Worm (Caenorhabditis elegans): Measurements from ENCODE around the gene nhr-212.

The nhr-212 gene

ce11 chrV:532046-532445 lies 47.4 kb downstream of the nhr-212 start, which contains the start of gene nhr-58 (continued):
- TF ChIP-seq elt-3 (tag; optimal IDR thresholded peaks at IDR 0.05) = peak in 2 of 6 experiments; percentile 18 to 29
- TF ChIP-seq mdl-1 (tag; optimal IDR thresholded peaks at IDR 0.05) = peak in 1 of 2 experiments; percentile 71
- peak; percentile 64 for TF ChIP-seq mep-1 (tag; optimal IDR thresholded peaks at IDR 0.05)
- peak; percentile 64 for TF ChIP-seq nhr-77 (tag; optimal IDR thresholded peaks at IDR 0.05)
- TF ChIP-seq lin-14 (GFP tag; optimal IDR thresholded peaks at IDR 0.05) = peak; percentile 99
- TF ChIP-seq efl-1 (optimal IDR thresholded peaks at IDR 0.05) = peak; percentile 26 to 27
- no peak for TF ChIP-seq efl-1 (GFP tag; optimal IDR thresholded peaks at IDR 0.05 in 1 of 2)
- peak; percentile 23 for TF ChIP-seq tbx-2 (tag; optimal IDR thresholded peaks at IDR 0.05)
- peak; percentile 59 for TF ChIP-seq nhr-11 (tag; optimal IDR thresholded peaks at IDR 0.05)
- TF ChIP-seq sox-4 (tag; optimal IDR thresholded peaks at IDR 0.05) = no peak
- TF ChIP-seq ztf-4 (tag; optimal IDR thresholded peaks at IDR 0.05) = peak; percentile 27
- TF ChIP-seq rnt-1 (tag; optimal IDR thresholded peaks at IDR 0.05) = peak; percentile 45
- TF ChIP-seq nhr-20 (tag; optimal IDR thresholded peaks at IDR 0.05) = peak; percentile 77

- TF ChIP-seq unc-98 (GFP tag; IDR thresholded peaks at IDR 0.05) (no peak), snu-23 (GFP tag; optimal IDR thresholded peaks at IDR 0.05) (peak; percentile 57), efl-1 (optimal IDR thresholded peaks at IDR 0.05) (peak in 1 of 2 experiments; percentile 1), efl-1 (GFP tag; optimal IDR thresholded peaks at IDR 0.05 in 1 of 2) (no peak), grh-1 (GFP tag; IDR thresholded peaks at IDR 0.05) (no peak), hlh-17 (GFP tag; optimal IDR thresholded peaks at IDR 0.05; ENCODE audit: borderline replicate concordance) (no peak), isw-1 (GFP tag; IDR thresholded peaks at IDR 0.05) (no peak), nhr-47 (tag; optimal IDR thresholded peaks at IDR 0.05) (no peak), lir-3 (tag; optimal IDR thresholded peaks at IDR 0.05; ENCODE audit: poor library complexity) (no peak), nhr-76 (tag; optimal IDR thresholded peaks at IDR 0.05) (no peak), ztf-4 (tag; optimal IDR thresholded peaks at IDR 0.05) (no peak), nhr-19 (GFP tag; conservative IDR thresholded peaks at IDR 0.05) (no peak), sup-37 (GFP tag; optimal IDR thresholded peaks at IDR 0.05) (no peak), ets-5 (GFP tag; IDR thresholded peaks at IDR 0.05) (no peak), dsc-1 (tag; optimal IDR thresholded peaks at IDR 0.05) (no peak), unc-30 (tag; optimal IDR thresholded peaks at IDR 0.05) (no peak), unc-86 (tag; optimal IDR thresholded peaks at IDR 0.05) (no peak), unc-62 (GFP tag; optimal IDR thresholded peaks at IDR 0.05) (no peak), blmp-1 (tag; optimal IDR thresholded peaks at IDR 0.05) (peak; percentile 43), nhr-85 (tag) (peak; percentile 77), zip-4 (GFP tag; optimal IDR thresholded peaks at IDR 0.05) (no peak), efl-3 (GFP tag; optimal IDR thresholded peaks at IDR 0.05) (no peak), nhr-84 (tag; optimal IDR thresholded peaks at IDR 0.05) (no peak), alr-1 (tag; optimal IDR thresholded peaks at IDR 0.05; ENCODE audit: borderline replicate concordance) (no peak), nhr-90 (tag; optimal IDR thresholded peaks at IDR 0.05; ENCODE audit: poor library complexity) (peak; percentile 13), snpc-4 (tag; optimal IDR thresholded peaks at IDR 0.05) (no peak), egl-27 (tag; optimal IDR thresholded peaks at IDR 0.05) (no peak), ztf-11 (tag; optimal IDR thresholded peaks at IDR 0.05) (no peak), F16B12.6 (tag; optimal IDR thresholded peaks at IDR 0.05) (no peak), ceh-90 (tag; optimal IDR thresholded peaks at IDR 0.05) (no peak), swsn-7 (tag; optimal IDR thresholded peaks at IDR 0.05) (no peak), aly-2 (tag; optimal IDR thresholded peaks at IDR 0.05) (no peak), dpl-1 (GFP tag; optimal IDR thresholded peaks at IDR 0.05) (peak in 1 of 3 experiments; percentile 16), mep-1 (tag; optimal IDR thresholded peaks at IDR 0.05) (peak; percentile 54), C34B4.2 (tag; optimal IDR thresholded peaks at IDR 0.05) (no peak), zag-1 (tag; optimal IDR thresholded peaks at IDR 0.05) (no peak), hlh-4 (tag; optimal IDR thresholded peaks at IDR 0.05) (no peak), hpl-2 (GFP tag; optimal IDR thresholded peaks at IDR 0.05) (no peak), mef-2 (tag; optimal IDR thresholded peaks at IDR 0.05) (no peak), nhr-77 (tag; optimal IDR thresholded peaks at IDR 0.05) (peak; percentile 28), tbx-2 (tag; optimal IDR thresholded peaks at IDR 0.05) (no peak), lin-13 (GFP tag; optimal IDR thresholded peaks at IDR 0.05) (no peak), pqm-1 (tag; optimal IDR thresholded peaks at IDR 0.05) (no peak), elt-3 (tag; optimal IDR thresholded peaks at IDR 0.05) (peak in 2 of 6 experiments; percentile 25 to 44), jun-1 (tag; optimal IDR thresholded peaks at IDR 0.05) (no peak)
These were observed 49.5 kb downstream of the nhr-212 start, which contains the start of gene nhr-132 for ce11 chrV:534176-534575. TSS of gene nhr-132 (plus strand) at chrV:534446.

All from whole organism, L1 larva.